Worm (Caenorhabditis elegans) whole organism, L4/young adult: ENCODE measurements around the gene tbc-6.

Experiments
- W03F9.2 ChIP-seq: fragments of 150-350 bp; optimal IDR thresholded peaks from 2 replicates; lab custom pipeline; 2014; ENCODE audit warnings: missing biosample characterization, missing genetic modification characterization
- dao-5 ChIP-seq: sonication (generic microtip); optimal IDR thresholded peaks from 2 replicates; lab custom pipeline; 2016; ENCODE audit warnings: missing genotype, missing genetic modification characterization, moderate library complexity, missing compliant biosample characterization
- him-1 ChIP-seq: sonication (generic microtip); optimal IDR thresholded peaks from 2 replicates; lab custom pipeline; 2016; ENCODE audit warnings: missing genotype, missing genetic modification reagents, missing genetic modification characterization, missing compliant biosample characterization

ce11 chrII:6835500-6835899 is 12.4 kb upstream of the tbc-6 start:
- no peak for TF ChIP-seq W03F9.2 (tag; lab: Kevin White, UChicago)
- TF ChIP-seq him-1 (tag; lab: Kevin White, UChicago) = no peak
- TF ChIP-seq dao-5 (tag; lab: Kevin White, UChicago) = no peak
